Worm (Caenorhabditis elegans) whole organism, L3 larva: ENCODE results near the gene C09E9.1.
A peak's percentile ranks its signal among the peaks of the same experiment; 100 is the strongest.

Experiments used
- R02D3.7 ChIP-seq: fragments of 150-350 bp; optimal IDR thresholded peaks from 2 replicates; lab custom pipeline; 2014; ENCODE audit warnings: missing biosample characterization, missing genetic modification characterization
- aly-2 ChIP-seq: fragments of 150-350 bp; optimal IDR thresholded peaks from 2 replicates; lab custom pipeline; 2014; ENCODE audit warnings: missing biosample characterization, missing genetic modification characterization
- ama-1 ChIP-seq: fragments of 150-350 bp; optimal IDR thresholded peaks from 2 replicates; lab custom pipeline; 2018
- ceh-16 ChIP-seq: sonication (generic microtip); optimal IDR thresholded peaks from 2 replicates; lab custom pipeline; 2017; ENCODE audit warnings: missing biosample characterization, missing genetic modification characterization
- ceh-28 ChIP-seq: fragments of 150-350 bp; optimal IDR thresholded peaks from 2 replicates; lab custom pipeline; 2014; ENCODE audit warnings: missing biosample characterization, missing genetic modification reagents, missing genetic modification characterization
- ceh-82 ChIP-seq: fragments of 150-350 bp; optimal IDR thresholded peaks from 2 replicates; lab custom pipeline; 2014; ENCODE audit warnings: missing biosample characterization, missing genetic modification characterization
- egl-27 ChIP-seq: sonication (generic microtip); optimal IDR thresholded peaks from 4 replicates; lab custom pipeline; 2017; ENCODE audit warnings: missing biosample characterization, missing genetic modification reagents, missing genetic modification characterization
- elt-2 ChIP-seq: sonication (generic microtip); optimal IDR thresholded peaks from 2 replicates; lab custom pipeline; 2016; ENCODE audit warnings: missing genetic modification reagents, mild to moderate bottlenecking, missing genetic modification characterization, missing compliant biosample characterization
- elt-3 ChIP-seq, 3 experiments: fragments of 150-350 bp in 1 of 3; sonication (generic microtip) in 2 of 3; optimal IDR thresholded peaks; 2 replicates in 2 of 3; 4 replicates in 1 of 3; lab custom pipeline; 2014 to 2017; ENCODE audit warnings: missing biosample characterization in 3 of 3, missing genetic modification characterization in 3 of 3
- eor-1 ChIP-seq, 2 experiments: fragments of 150-350 bp; optimal IDR thresholded peaks; 2 replicates each; lab custom pipeline; 2014 to 2018; ENCODE audit warnings: missing biosample characterization in 2 of 2, missing genetic modification characterization in 2 of 2
- fkh-10 ChIP-seq: sonication (generic microtip); optimal IDR thresholded peaks from 2 replicates; lab custom pipeline; 2017; ENCODE audit warnings: missing biosample characterization, missing genetic modification reagents, missing genetic modification characterization
- hmg-11 ChIP-seq: sonication (generic microtip); optimal IDR thresholded peaks from 2 replicates; lab custom pipeline; 2016; ENCODE audit warnings: missing genetic modification characterization, missing compliant biosample characterization
- jun-1 ChIP-seq: fragments of 150-350 bp; optimal IDR thresholded peaks from 2 replicates; lab custom pipeline; 2014; ENCODE audit warnings: missing biosample characterization, missing genetic modification reagents, missing genetic modification characterization
- lin-39 ChIP-seq: fragments of 150-350 bp; optimal IDR thresholded peaks from 2 replicates; lab custom pipeline; 2018; ENCODE audit warnings: missing biosample characterization, missing genetic modification reagents, missing genetic modification characterization
- lsy-12 ChIP-seq: sonication (generic microtip); optimal IDR thresholded peaks from 2 replicates; lab custom pipeline; 2016; ENCODE audit warnings: mild to moderate bottlenecking, missing genetic modification characterization, missing compliant biosample characterization
- mdl-1 ChIP-seq: fragments of 150-350 bp; optimal IDR thresholded peaks from 2 replicates; lab custom pipeline; 2014; ENCODE audit warnings: missing biosample characterization, missing genetic modification characterization
- mml-1 ChIP-seq: fragments of 150-350 bp; sonication (generic microtip); optimal IDR thresholded peaks from 3 replicates; lab custom pipeline; 2014; ENCODE audit warnings: missing biosample characterization, missing genetic modification characterization
- nfya-1 ChIP-seq: sonication (generic microtip); optimal IDR thresholded peaks from 2 replicates; lab custom pipeline; 2017; ENCODE audit warnings: missing genetic modification characterization, mild to moderate bottlenecking, missing compliant biosample characterization, antibody characterized with exemption, moderate library complexity; ENCODE audit not compliant: insufficient read depth
- nhr-11 ChIP-seq: fragments of 150-350 bp; optimal IDR thresholded peaks from 2 replicates; lab custom pipeline; 2014; ENCODE audit warnings: missing biosample characterization, missing genetic modification characterization
- nhr-12 ChIP-seq: fragments of 150-350 bp; optimal IDR thresholded peaks from 2 replicates; lab custom pipeline; 2014; ENCODE audit warnings: missing biosample characterization, missing genetic modification characterization
- nhr-23 ChIP-seq: fragments of 150-350 bp; optimal IDR thresholded peaks from 2 replicates; lab custom pipeline; 2014; ENCODE audit warnings: missing biosample characterization, missing genetic modification reagents, missing genetic modification characterization
- nhr-28 ChIP-seq: fragments of 150-350 bp; optimal IDR thresholded peaks from 2 replicates; lab custom pipeline; 2014; ENCODE audit warnings: missing biosample characterization, missing genetic modification characterization
- nhr-76 ChIP-seq: fragments of 150-350 bp; sonication (generic microtip); optimal IDR thresholded peaks from 5 replicates; lab custom pipeline; 2014; ENCODE audit warnings: missing biosample characterization, missing genetic modification characterization
- nhr-77 ChIP-seq: fragments of 150-350 bp; optimal IDR thresholded peaks from 2 replicates; lab custom pipeline; 2014; ENCODE audit warnings: missing biosample characterization, missing genetic modification characterization
- pha-4 ChIP-seq: fragments of 150-350 bp; optimal IDR thresholded peaks from 2 replicates; lab custom pipeline; 2014; ENCODE audit warnings: missing biosample characterization, missing genetic modification reagents, missing genetic modification characterization
- pqm-1 ChIP-seq: fragments of 150-350 bp; optimal IDR thresholded peaks from 2 replicates; lab custom pipeline; 2017; ENCODE audit warnings: missing biosample characterization, missing genetic modification characterization, inconsistent platforms
- sea-2 ChIP-seq: fragments of 150-350 bp; sonication (generic microtip); optimal IDR thresholded peaks from 4 replicates; lab custom pipeline; 2014; ENCODE audit warnings: missing biosample characterization, missing genetic modification reagents, missing genetic modification characterization
- skn-1 ChIP-seq: fragments of 150-350 bp; optimal IDR thresholded peaks from 2 replicates; lab custom pipeline; 2014; ENCODE audit warnings: missing biosample characterization, missing genetic modification characterization
- tbx-2 ChIP-seq: sonication (generic microtip); optimal IDR thresholded peaks from 2 replicates; lab custom pipeline; 2016; ENCODE audit warnings: mild to moderate bottlenecking, missing genetic modification characterization, missing compliant biosample characterization
- unc-39 ChIP-seq: sonication (generic microtip); optimal IDR thresholded peaks from 4 replicates; lab custom pipeline; 2017; ENCODE audit warnings: missing biosample characterization, missing genetic modification characterization
- unc-62 ChIP-seq: fragments of 150-350 bp; sonication (generic microtip); optimal IDR thresholded peaks from 4 replicates; lab custom pipeline; 2014; ENCODE audit warnings: missing biosample characterization, missing genetic modification reagents, missing genetic modification characterization
- ztf-11 ChIP-seq: fragments of 150-350 bp; optimal IDR thresholded peaks from 2 replicates; lab custom pipeline; 2014; ENCODE audit warnings: missing biosample characterization, missing genetic modification characterization
- ztf-4 ChIP-seq: fragments of 150-350 bp; optimal IDR thresholded peaks from 2 replicates; lab custom pipeline; 2014; ENCODE audit warnings: missing biosample characterization, missing genetic modification characterization

The C09E9.1 gene

DNA sequence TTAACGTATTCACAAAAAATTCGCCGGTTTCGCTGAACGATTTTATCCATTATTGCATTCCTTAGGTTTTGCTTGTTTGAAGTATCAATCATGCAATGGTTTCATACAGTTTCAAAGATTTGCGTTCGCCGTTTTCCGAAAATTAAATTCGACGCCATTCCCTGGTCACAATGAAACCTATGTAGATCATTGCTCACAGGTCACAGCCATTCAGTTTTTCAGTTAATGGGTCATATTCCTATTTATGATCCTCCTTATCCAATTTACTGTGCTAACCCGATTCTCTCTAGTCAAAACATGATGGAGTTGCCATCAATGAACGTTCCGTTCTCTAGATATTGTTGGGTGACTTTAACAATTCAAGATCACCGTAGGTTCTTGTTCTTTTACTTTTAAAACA, 9.7 kb upstream of the C09E9.1 start, which contains the start of gene F38A1.13:
TSS of gene F38A1.13 (plus strand) at position 301 of the 400 bp plus-strand sequence.
- no peak for TF ChIP-seq ceh-28 (tag; lab: Kevin White, UChicago)
- no peak for TF ChIP-seq eor-1 (tag; optimal IDR thresholded peaks at IDR 0.05; lab: Kevin White, UChicago)
- no peak for TF ChIP-seq ceh-16
- TF ChIP-seq mml-1: no peak

DNA sequence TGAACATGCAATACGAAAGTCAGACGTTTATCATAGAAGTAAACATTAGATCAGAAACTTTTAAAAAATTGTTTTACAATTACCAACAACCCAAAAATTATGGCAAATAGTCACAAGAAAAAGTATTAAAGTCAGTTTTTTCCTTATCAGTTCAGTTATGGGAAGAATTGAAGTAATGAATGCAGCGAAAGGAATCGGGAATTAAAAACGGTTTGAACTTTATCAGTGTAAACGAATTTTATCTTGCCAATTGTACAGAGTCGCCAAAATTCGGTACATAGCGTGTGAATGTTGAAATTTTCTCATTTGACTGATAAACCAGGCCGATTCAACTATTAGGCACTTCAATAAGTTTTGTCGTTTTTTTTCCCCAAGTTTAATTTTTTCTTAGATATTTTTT, 8.5 kb upstream of the C09E9.1 start:
- TF ChIP-seq ceh-28 (tag; lab: Kevin White, UChicago): no peak
- no peak for TF ChIP-seq nhr-76
- peak; percentile 78 for TF ChIP-seq pqm-1
- peak; percentile 61 for TF ChIP-seq jun-1 (tag; lab: Kevin White, UChicago)
- peak; percentile 24 for TF ChIP-seq pha-4 (tag; lab: Kevin White, UChicago)
- peak; percentile 97 for TF ChIP-seq elt-2 (tag; lab: Kevin White, UChicago)
- TF ChIP-seq nhr-11: no peak
- no peak for TF ChIP-seq mdl-1 (tag; lab: Kevin White, UChicago)
- no peak for TF ChIP-seq unc-39 (tag; lab: Kevin White, UChicago)
- no peak for TF ChIP-seq unc-62 (GFP tag; lab: Kevin White, UChicago)
- TF ChIP-seq aly-2 (tag; lab: Kevin White, UChicago): no peak
- TF ChIP-seq nhr-77: no peak
- TF ChIP-seq nfya-1 (tag; lab: Kevin White, UChicago): no peak

DNA sequence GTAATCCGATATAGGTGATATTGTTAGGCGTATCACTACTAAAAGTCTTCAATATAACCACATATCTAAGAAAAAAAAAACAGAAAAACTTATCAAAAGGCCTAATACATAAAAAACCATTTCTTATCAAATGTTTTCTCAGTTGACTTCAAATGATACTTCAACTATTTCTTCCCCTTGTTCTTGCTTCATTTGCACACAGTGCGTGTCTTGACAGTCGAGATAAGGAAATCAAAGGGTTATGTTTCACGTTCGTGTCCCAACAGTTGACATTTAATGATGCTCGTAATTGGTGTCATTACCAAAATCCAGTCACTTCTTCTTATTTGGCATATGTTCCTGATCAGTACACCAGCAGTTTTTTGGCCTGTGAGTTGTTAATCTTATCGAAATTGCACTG, 7.9 kb upstream of the C09E9.1 start, which contains the start of gene clec-170:
TSS of gene clec-170 (plus strand) at position 143 of the 400 bp plus-strand sequence.
- peak; percentile 81 for TF ChIP-seq elt-2 (tag; lab: Kevin White, UChicago)
- TF ChIP-seq lin-39: no peak
- no peak for TF ChIP-seq R02D3.7 (tag; lab: Kevin White, UChicago)
- TF ChIP-seq sea-2 (GFP tag; lab: Kevin White, UChicago): no peak
- peak; percentile 12 for TF ChIP-seq pqm-1
- TF ChIP-seq, all 47 proteins: peak for 2

DNA sequence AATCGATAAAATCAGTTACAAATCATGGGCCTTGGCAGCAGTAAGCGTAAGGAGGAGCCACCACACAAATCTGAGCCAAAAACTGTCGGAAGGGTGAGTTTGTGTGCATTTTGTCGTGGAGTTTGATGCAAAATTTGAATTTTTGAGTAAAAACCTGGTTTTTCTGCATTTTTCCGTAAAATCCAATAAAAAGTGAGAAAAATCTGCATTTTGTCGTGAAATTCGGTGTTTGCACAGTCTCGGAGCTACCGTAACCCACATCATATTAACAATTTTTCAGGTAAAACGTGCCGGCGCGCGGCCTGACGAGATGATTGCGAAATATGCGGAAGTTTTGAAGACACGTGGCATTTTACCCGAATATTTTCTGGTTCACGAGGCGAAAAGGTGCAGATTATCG, 1.2 kb downstream of the C09E9.1 start:
- TF ChIP-seq fkh-10 (GFP tag; lab: Kevin White, UChicago): no peak
- TF ChIP-seq skn-1 (tag; lab: Kevin White, UChicago): no peak
- TF ChIP-seq ama-1: no peak
- TF ChIP-seq ceh-16: no peak
- TF ChIP-seq lin-39: no peak
- TF ChIP-seq pha-4 (tag; lab: Kevin White, UChicago): no peak
- TF ChIP-seq ztf-11 (tag; lab: Kevin White, UChicago): no peak
- TF ChIP-seq ceh-82 (tag; lab: Kevin White, UChicago): no peak
- TF ChIP-seq sea-2 (GFP tag; lab: Kevin White, UChicago): no peak
- no peak for TF ChIP-seq nhr-11
- no peak for TF ChIP-seq nhr-77
- TF ChIP-seq ceh-28 (tag; lab: Kevin White, UChicago): no peak
- TF ChIP-seq nhr-12 (tag; lab: Kevin White, UChicago): no peak
- TF ChIP-seq jun-1 (tag; lab: Kevin White, UChicago): no peak
- no peak for TF ChIP-seq ztf-4 (tag; lab: Kevin White, UChicago)
- no peak for TF ChIP-seq egl-27 (tag; lab: Kevin White, UChicago)
- no peak for TF ChIP-seq mml-1
- no peak for TF ChIP-seq mdl-1 (tag; lab: Kevin White, UChicago)
- TF ChIP-seq hmg-11 (tag; lab: Kevin White, UChicago): no peak

DNA sequence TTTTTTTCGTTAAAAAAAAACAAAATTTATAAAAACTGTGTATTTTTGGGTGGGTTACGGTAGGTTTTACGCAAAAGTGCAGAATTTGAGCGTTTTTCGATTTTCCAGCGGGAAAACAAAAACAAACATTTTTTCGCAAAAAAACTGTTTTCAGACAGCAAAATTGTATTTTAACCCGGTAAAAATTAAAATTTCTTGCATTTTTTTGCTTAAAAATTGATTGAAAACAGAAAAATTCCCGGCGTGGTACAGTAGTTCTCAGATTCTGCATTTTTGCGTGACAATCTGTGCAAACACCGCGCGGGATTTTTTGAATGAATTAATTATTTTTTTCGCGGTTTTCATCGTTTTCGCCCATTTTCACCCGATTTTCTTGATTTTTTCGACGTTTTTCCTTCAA, 2.4 kb downstream of the C09E9.1 start:
- TF ChIP-seq tbx-2 (tag; lab: Kevin White, UChicago): no peak
- no peak for TF ChIP-seq lin-39
- TF ChIP-seq nhr-12 (tag; lab: Kevin White, UChicago): no peak
- no peak for TF ChIP-seq nhr-28 (tag; lab: Kevin White, UChicago)
- TF ChIP-seq nhr-11: no peak
- no peak for TF ChIP-seq elt-2 (tag; lab: Kevin White, UChicago)
- TF ChIP-seq mdl-1 (tag; lab: Kevin White, UChicago): no peak
- TF ChIP-seq fkh-10 (GFP tag; lab: Kevin White, UChicago): no peak
- no peak for TF ChIP-seq aly-2 (tag; lab: Kevin White, UChicago)
- TF ChIP-seq ztf-11 (tag; lab: Kevin White, UChicago): no peak
- TF ChIP-seq lsy-12: no peak
- TF ChIP-seq elt-3 (tag; optimal IDR thresholded peaks at IDR 0.05; lab: Kevin White, UChicago): no peak
- no peak for TF ChIP-seq nhr-23
